Fruit fly (Drosophila melanogaster) whole organism, embryonic: ENCODE results near the gene CkIIalpha-i3.

Experiments used
- CG10267 ChIP-seq: fragments of 200-800 bp; sonication (Bioruptor generic); optimal IDR thresholded peaks from 2 replicates; lab custom pipeline; 2018; ENCODE audit warnings: missing biosample characterization, mild to moderate bottlenecking, missing genetic modification characterization, moderate library complexity
- CG11247 ChIP-seq: fragments of 200-800 bp; sonication (Bioruptor generic); IDR thresholded peaks from 2 replicates; pipeline ENCODE4 v1.3.6; 2022; ENCODE audit warnings: missing biosample characterization, missing genetic modification characterization
- CG12104 ChIP-seq: fragments of 200-800 bp; sonication (Bioruptor generic); optimal IDR thresholded peaks from 3 replicates; lab custom pipeline; 2016; ENCODE audit warnings: missing biosample characterization, missing genetic modification characterization
- CG13296 ChIP-seq: fragments of 200-800 bp; sonication (Bioruptor generic); optimal IDR thresholded peaks from 3 replicates; lab custom pipeline; 2018; ENCODE audit warnings: missing biosample characterization, mild to moderate bottlenecking, missing genetic modification characterization
- CG15479 ChIP-seq: fragments of 200-800 bp; sonication (Bioruptor generic); optimal IDR thresholded peaks from 3 replicates; lab custom pipeline; 2019; ENCODE audit warnings: missing biosample characterization, mild to moderate bottlenecking, missing genetic modification characterization, moderate library complexity
- CG17361 ChIP-seq: fragments of 200-800 bp; sonication (Bioruptor generic); IDR thresholded peaks from 3 replicates; pipeline ENCODE4 v1.3.6; 2022; ENCODE audit warnings: missing biosample characterization, missing genetic modification characterization
- CG17802 ChIP-seq: fragments of 200-800 bp; sonication (Bioruptor generic); optimal IDR thresholded peaks from 2 replicates; lab custom pipeline; 2018; ENCODE audit warnings: missing biosample characterization, mild to moderate bottlenecking, missing genetic modification characterization, moderate library complexity
- CG1792 ChIP-seq: fragments of 200-800 bp; sonication (Bioruptor generic); optimal IDR thresholded peaks from 2 replicates; lab custom pipeline; 2016; ENCODE audit warnings: missing biosample characterization, missing genetic modification characterization
- CG18262 ChIP-seq: fragments of 200-800 bp; optimal IDR thresholded peaks from 3 replicates; lab custom pipeline; 2019; ENCODE audit warnings: missing biosample characterization, mild to moderate bottlenecking, missing genetic modification characterization, moderate library complexity
- CG18599 ChIP-seq: fragments of 200-800 bp; sonication (Bioruptor generic); optimal IDR thresholded peaks from 3 replicates; lab custom pipeline; 2017; ENCODE audit warnings: missing biosample characterization, missing genetic modification characterization, mild to moderate bottlenecking, moderate library complexity, missing genetic modification reagents
- CG2678 ChIP-seq: fragments of 200-800 bp; sonication (Bioruptor generic); optimal IDR thresholded peaks from 3 replicates; lab custom pipeline; 2019; ENCODE audit warnings: missing biosample characterization, mild to moderate bottlenecking, missing genetic modification characterization, moderate library complexity
- CG31224 ChIP-seq: fragments of 200-800 bp; sonication (Bioruptor generic); IDR thresholded peaks from 2 replicates; pipeline ENCODE4 v1.3.6; 2022; ENCODE audit warnings: missing biosample characterization, missing genetic modification characterization
- CG32767 ChIP-seq: fragments of 200-800 bp; sonication (Bioruptor generic); IDR thresholded peaks from 2 replicates; pipeline ENCODE4 v1.3.6; 2022; ENCODE audit warnings: missing biosample characterization, missing genetic modification characterization
- CG3995 ChIP-seq: fragments of 200-800 bp; sonication (Bioruptor generic); optimal IDR thresholded peaks from 3 replicates; lab custom pipeline; 2016; ENCODE audit warnings: missing biosample characterization, missing genetic modification characterization
- CG4854 ChIP-seq: fragments of 200-800 bp; sonication (Bioruptor generic); optimal IDR thresholded peaks from 2 replicates; lab custom pipeline; 2016; ENCODE audit warnings: missing biosample characterization, missing genetic modification characterization, inconsistent platforms
- CG5180 ChIP-seq: fragments of 200-800 bp; sonication (Bioruptor generic); optimal IDR thresholded peaks from 3 replicates; lab custom pipeline; 2017; ENCODE audit warnings: missing biosample characterization, missing genetic modification characterization, mild to moderate bottlenecking, moderate library complexity, missing genetic modification reagents
- CG6689 ChIP-seq: fragments of 200-800 bp; sonication (Bioruptor generic); IDR thresholded peaks from 2 replicates; pipeline ENCODE4 v1.3.6; 2022; ENCODE audit warnings: missing biosample characterization, missing genetic modification characterization
- CG7786 ChIP-seq: fragments of 200-800 bp; sonication (Bioruptor generic); optimal IDR thresholded peaks from 2 replicates; lab custom pipeline; 2016; ENCODE audit warnings: missing biosample characterization, missing genetic modification characterization
- CG8281 ChIP-seq: fragments of 200-800 bp; sonication (Bioruptor generic); optimal IDR thresholded peaks from 2 replicates; lab custom pipeline; 2018; ENCODE audit warnings: missing biosample characterization, mild to moderate bottlenecking, missing genetic modification characterization, moderate library complexity
- Dbx ChIP-seq: fragments of 200-800 bp; sonication (Bioruptor generic); IDR thresholded peaks from 3 replicates; pipeline ENCODE4 v1.3.6; 2022; ENCODE audit warnings: missing biosample characterization, missing genetic modification characterization
- Doc2 ChIP-seq: fragments of 200-800 bp; sonication (Bioruptor generic); IDR thresholded peaks from 2 replicates; pipeline ENCODE4 v1.3.6; 2022; ENCODE audit warnings: missing biosample characterization, missing genetic modification characterization
- ERR ChIP-seq: fragments of 200-800 bp; sonication (Bioruptor generic); optimal IDR thresholded peaks from 2 replicates; lab custom pipeline; 2016; ENCODE audit warnings: missing biosample characterization, missing genetic modification characterization
- HLH3B ChIP-seq: fragments of 200-800 bp; sonication (Bioruptor generic); IDR thresholded peaks from 2 replicates; pipeline ENCODE4 v1.3.6; 2022; ENCODE audit warnings: missing biosample characterization, missing genetic modification characterization
- Hmr ChIP-seq: fragments of 200-800 bp; sonication (Bioruptor generic); optimal IDR thresholded peaks from 3 replicates; lab custom pipeline; 2017; ENCODE audit warnings: mild to moderate bottlenecking, missing biosample characterization, missing genetic modification reagents, missing genetic modification characterization
- Lim3 ChIP-seq: fragments of 200-800 bp; sonication (Bioruptor generic); IDR thresholded peaks from 2 replicates; pipeline ENCODE4 v1.3.6; 2022; ENCODE audit warnings: missing biosample characterization, missing genetic modification characterization
- MESR4 ChIP-seq: fragments of 200-800 bp; sonication (Bioruptor generic); optimal IDR thresholded peaks from 2 replicates; lab custom pipeline; 2018; ENCODE audit warnings: missing biosample characterization, mild to moderate bottlenecking, missing genetic modification characterization, moderate library complexity
- Max ChIP-seq: fragments of 200-800 bp; sonication (Bioruptor generic); optimal IDR thresholded peaks from 2 replicates; lab custom pipeline; 2016; ENCODE audit warnings: missing biosample characterization, mild to moderate bottlenecking, missing genetic modification characterization
- NfI ChIP-seq: fragments of 200-800 bp; sonication (Bioruptor generic); optimal IDR thresholded peaks from 3 replicates; lab custom pipeline; 2018; ENCODE audit warnings: missing biosample characterization, mild to moderate bottlenecking, missing genetic modification characterization, moderate library complexity
- PHDP ChIP-seq: fragments of 200-800 bp; sonication (Bioruptor generic); optimal IDR thresholded peaks from 3 replicates; lab custom pipeline; 2018; ENCODE audit warnings: missing biosample characterization, mild to moderate bottlenecking, missing genetic modification characterization, moderate library complexity
- Spps ChIP-seq: fragments of 200-800 bp; sonication (Bioruptor generic); optimal IDR thresholded peaks from 2 replicates; lab custom pipeline; 2018; ENCODE audit warnings: missing biosample characterization, mild to moderate bottlenecking, missing genetic modification characterization
- Sry-β ChIP-seq: fragments of 200-800 bp; sonication (Bioruptor generic); optimal IDR thresholded peaks from 2 replicates; lab custom pipeline; 2018; ENCODE audit warnings: missing biosample characterization, mild to moderate bottlenecking, missing genetic modification characterization, moderate library complexity
- ac ChIP-seq: fragments of 200-800 bp; sonication (Bioruptor generic); optimal IDR thresholded peaks from 3 replicates; lab custom pipeline; 2017; ENCODE audit warnings: missing biosample characterization, mild to moderate bottlenecking, missing genetic modification characterization
- aop ChIP-seq: fragments of 200-800 bp; sonication (Bioruptor generic); IDR thresholded peaks from 2 replicates; pipeline ENCODE4 v1.3.6; 2022; ENCODE audit warnings: missing biosample characterization, missing genetic modification characterization
- ase ChIP-seq: fragments of 200-800 bp; sonication (Bioruptor generic); IDR thresholded peaks from 3 replicates; pipeline ENCODE4 v1.3.6; 2022; ENCODE audit warnings: missing biosample characterization, missing genetic modification characterization
- chinmo ChIP-seq: fragments of 200-800 bp; sonication (Bioruptor generic); IDR thresholded peaks from 4 replicates; pipeline ENCODE4 v1.3.6; 2022; ENCODE audit warnings: missing biosample characterization, missing genetic modification characterization; ENCODE audit not compliant: partially characterized antibody
- croc ChIP-seq: fragments of 200-800 bp; sonication (Bioruptor generic); conservative IDR thresholded peaks from 3 replicates; pipeline ENCODE4 v1.3.6; 2022; ENCODE audit warnings: missing biosample characterization, missing genetic modification characterization
- eve ChIP-seq, 2 experiments: fragments of >200 bp; optimal IDR thresholded peaks; 2 replicates each; lab custom pipeline; 2017; ENCODE audit warnings: missing biosample characterization in 2 of 2, missing genetic modification characterization in 2 of 2
- gro ChIP-seq: fragments of 200-800 bp; sonication (Bioruptor generic); optimal IDR thresholded peaks from 2 replicates; lab custom pipeline; 2016; ENCODE audit warnings: missing biosample characterization, missing genetic modification characterization
- insv ChIP-seq, 2 experiments: fragments of 200-800 bp; sonication (Bioruptor generic); optimal IDR thresholded peaks; 3 replicates each; lab custom pipeline; 2016 to 2018; ENCODE audit warnings: missing biosample characterization in 2 of 2, missing genetic modification characterization in 2 of 2
- klu ChIP-seq: fragments of 200-800 bp; sonication (Bioruptor generic); IDR thresholded peaks from 2 replicates; pipeline ENCODE4 v1.3.6; 2022; ENCODE audit warnings: missing biosample characterization, missing genetic modification characterization
- mirr ChIP-seq: fragments of 200-800 bp; sonication (Bioruptor generic); optimal IDR thresholded peaks from 3 replicates; lab custom pipeline; 2018; ENCODE audit warnings: missing biosample characterization, mild to moderate bottlenecking, missing genetic modification characterization
- nerfin-2 ChIP-seq: fragments of 200-800 bp; sonication (Bioruptor generic); IDR thresholded peaks from 2 replicates; pipeline ENCODE4 v1.3.6; 2022; ENCODE audit warnings: missing biosample characterization, missing genetic modification characterization; ENCODE audit not compliant: partially characterized antibody
- nmo ChIP-seq: fragments of 200-800 bp; sonication (Bioruptor generic); optimal IDR thresholded peaks from 2 replicates; lab custom pipeline; 2018; ENCODE audit warnings: missing biosample characterization, mild to moderate bottlenecking, missing genetic modification characterization, moderate library complexity
- odd ChIP-seq: fragments of 200-800 bp; sonication (Bioruptor generic); optimal IDR thresholded peaks from 2 replicates; lab custom pipeline; 2017; ENCODE audit warnings: missing biosample characterization, mild to moderate bottlenecking, missing genetic modification characterization
- org-1 ChIP-seq: fragments of 200-800 bp; sonication (Bioruptor generic); optimal IDR thresholded peaks from 2 replicates; lab custom pipeline; 2017; ENCODE audit warnings: missing biosample characterization, missing genetic modification characterization
- pb ChIP-seq: fragments of 200-800 bp; sonication (Bioruptor generic); optimal IDR thresholded peaks from 3 replicates; lab custom pipeline; 2016; ENCODE audit warnings: missing biosample characterization, missing genetic modification characterization
- salm ChIP-seq: fragments of 200-800 bp; sonication (Bioruptor generic); optimal IDR thresholded peaks from 2 replicates; lab custom pipeline; 2018; ENCODE audit warnings: missing biosample characterization, mild to moderate bottlenecking, missing genetic modification characterization
- so ChIP-seq: fragments of 200-800 bp; sonication (Bioruptor generic); IDR thresholded peaks from 3 replicates; pipeline ENCODE4 v1.3.6; 2022; ENCODE audit warnings: missing biosample characterization, missing genetic modification characterization
- trem ChIP-seq: fragments of 200-800 bp; optimal IDR thresholded peaks from 3 replicates; lab custom pipeline; 2019; ENCODE audit warnings: missing biosample characterization, mild to moderate bottlenecking, missing genetic modification characterization, moderate library complexity
- vvl ChIP-seq: fragments of 200-800 bp; sonication (Bioruptor generic); IDR thresholded peaks from 2 replicates; pipeline ENCODE4 v1.3.6; 2022; ENCODE audit warnings: missing biosample characterization, missing genetic modification characterization
- zf30C ChIP-seq: fragments of 200-800 bp; sonication (Bioruptor generic); optimal IDR thresholded peaks from 3 replicates; lab custom pipeline; 2018; ENCODE audit warnings: missing biosample characterization, mild to moderate bottlenecking, missing genetic modification characterization

Gene CkIIalpha-i3

dm6 chr3L:680258-680657, 30.1 kb downstream of the CkIIalpha-i3 start, which contains the start of gene CG17129 (continued):
- TF ChIP-seq CG12104 (peak; percentile 70), NfI (peak; percentile 63), ase (GFP tag; lab: Robert Waterston, UW) (peak; percentile 72), Doc2 (GFP tag; lab: Robert Waterston, UW) (no peak), so (GFP tag; lab: Robert Waterston, UW) (peak; percentile 54; the same call in 1 of the 3 replicates), mirr (GFP tag; lab: Kevin White, UChicago) (no peak), gro (GFP tag; lab: Kevin White, UChicago) (peak; percentile 91), Sry-β (peak; percentile 66), CG32767 (GFP tag; lab: Robert Waterston, UW) (0 out of 2 replicates have a peak, but pooled peaks have one; percentile 41), trem (peak; percentile 76), CG5180 (GFP tag; lab: Kevin White, UChicago) (no peak), CG8281 (tag; lab: Kevin White, UChicago) (no peak), CG18262 (tag; lab: Kevin White, UChicago) (peak; percentile 74), nmo (GFP tag; lab: Kevin White, UChicago) (peak; percentile 77), zf30C (GFP tag; lab: Kevin White, UChicago) (no peak), odd (GFP tag; lab: Kevin White, UChicago) (no peak), Lim3 (no peak), CG10267 (peak; percentile 89), CG7786 (GFP tag; lab: Kevin White, UChicago) (peak; percentile 73), aop (no peak), Spps (peak; percentile 59), CG2678 (peak; percentile 77), CG6689 (GFP tag; lab: Robert Waterston, UW) (peak; percentile 84), CG4854 (GFP tag; lab: Kevin White, UChicago) (peak; percentile 74), CG11247 (GFP tag; lab: Robert Waterston, UW) (peak; percentile 68), CG1792 (GFP tag; lab: Kevin White, UChicago) (peak; percentile 29), ac (GFP tag; lab: Kevin White, UChicago) (no peak), CG31224 (peak; percentile 58), org-1 (peak; percentile 29), PHDP (tag; lab: Kevin White, UChicago) (no peak), salm (peak; percentile 7), pb (GFP tag; lab: Kevin White, UChicago) (peak; percentile 46), CG17802 (peak; percentile 31), Hmr (GFP tag; lab: Kevin White, UChicago) (peak; percentile 65), Dbx (peak; percentile 60; the same call in 2 of the 3 replicates), eve (GFP tag; optimal IDR thresholded peaks at IDR 0.05; lab: Kevin White, UChicago) (no peak), CG15479 (GFP tag; lab: Kevin White, UChicago) (no peak), CG18599 (GFP tag; lab: Kevin White, UChicago) (peak; percentile 70), Max (GFP tag; lab: Kevin White, UChicago) (peak; percentile 37), chinmo (GFP tag; lab: Robert Waterston, UW) (0 out of 4 replicates have a peak, but pooled peaks have one; percentile 75), croc (GFP tag; lab: Robert Waterston, UW) (peak; percentile 66), MESR4 (GFP tag; lab: Kevin White, UChicago) (peak; percentile 21), nerfin-2 (GFP tag; lab: Robert Waterston, UW) (peak; percentile 85), klu (peak; percentile 76; the same call in 1 of the 2 replicates), insv (GFP tag; optimal IDR thresholded peaks at IDR 0.05; lab: Kevin White, UChicago) (peak in 1 of 2 experiments; percentile 34), CG17361 (GFP tag; lab: Robert Waterston, UW) (peak; percentile 80), vvl (peak; percentile 87), ERR (GFP tag; lab: Kevin White, UChicago) (peak; percentile 66), CG3995 (GFP tag; lab: Kevin White, UChicago) (peak; percentile 66), HLH3B (GFP tag; lab: Robert Waterston, UW) (peak; percentile 74), CG13296 (GFP tag; lab: Kevin White, UChicago) (peak; percentile 65)
